Fruit fly (Drosophila melanogaster) whole organism, prepupa: ENCODE data around the gene GluRIID.

ENCODE experiments used
- CG10631 ChIP-seq: fragments of 200-800 bp; sonication (Bioruptor generic); optimal IDR thresholded peaks from 2 replicates; lab custom pipeline; 2016; ENCODE audit warnings: missing biosample characterization, missing genetic modification characterization
- CG11294 ChIP-seq: fragments of 200-800 bp; sonication (Bioruptor generic); IDR thresholded peaks from 2 replicates; pipeline ENCODE4 v1.3.6; 2022; ENCODE audit warnings: missing biosample characterization, missing genetic modification characterization
- CG11762 ChIP-seq: fragments of 200-800 bp; sonication (Bioruptor generic); optimal IDR thresholded peaks from 3 replicates; lab custom pipeline; 2016; ENCODE audit warnings: missing biosample characterization, missing genetic modification characterization; ENCODE audit not compliant: insufficient read depth
- CG16779 ChIP-seq: fragments of 200-800 bp; sonication (Bioruptor generic); optimal IDR thresholded peaks from 3 replicates; lab custom pipeline; 2017; ENCODE audit warnings: missing biosample characterization, mild to moderate bottlenecking, missing genetic modification characterization
- CG3032 ChIP-seq: fragments of 200-800 bp; optimal IDR thresholded peaks from 2 replicates; lab custom pipeline; 2019; ENCODE audit warnings: missing biosample characterization, mild to moderate bottlenecking, missing genetic modification characterization, moderate library complexity
- CG31627 ChIP-seq: fragments of 200-800 bp; sonication (Bioruptor generic); optimal IDR thresholded peaks from 3 replicates; lab custom pipeline; 2016; ENCODE audit warnings: missing biosample characterization, missing genetic modification characterization
- CG32006 ChIP-seq: fragments of 200-800 bp; sonication (Bioruptor generic); optimal IDR thresholded peaks from 3 replicates; lab custom pipeline; 2017; ENCODE audit warnings: missing biosample characterization, mild to moderate bottlenecking, missing genetic modification characterization
- CG34406 ChIP-seq: fragments of 200-800 bp; sonication (Bioruptor generic); optimal IDR thresholded peaks from 3 replicates; lab custom pipeline; 2016; ENCODE audit warnings: missing biosample characterization, missing genetic modification characterization
- CG3919 ChIP-seq: fragments of 200-800 bp; sonication (Bioruptor generic); optimal IDR thresholded peaks from 3 replicates; lab custom pipeline; 2016; ENCODE audit warnings: missing biosample characterization, missing genetic modification characterization
- CG4318 ChIP-seq: fragments of 200-800 bp; sonication (Bioruptor generic); optimal IDR thresholded peaks from 3 replicates; lab custom pipeline; 2017; ENCODE audit warnings: missing biosample characterization, mild to moderate bottlenecking, missing genetic modification characterization
- CG6792 ChIP-seq: fragments of 200-800 bp; sonication (Bioruptor generic); optimal IDR thresholded peaks from 3 replicates; lab custom pipeline; 2016; ENCODE audit warnings: missing biosample characterization, missing genetic modification characterization
- CG8119 ChIP-seq: fragments of 200-800 bp; sonication (Bioruptor generic); IDR thresholded peaks from 3 replicates; pipeline ENCODE4 v1.3.6; 2022; ENCODE audit warnings: missing biosample characterization, missing genetic modification characterization
- CG8632 ChIP-seq: fragments of 200-800 bp; sonication (Bioruptor generic); optimal IDR thresholded peaks from 3 replicates; lab custom pipeline; 2016; ENCODE audit warnings: missing biosample characterization, missing genetic modification characterization
- Eip78C ChIP-seq: fragments of 200-800 bp; sonication (Bioruptor generic); peaks from one replicate; lab custom pipeline; 2016; ENCODE audit warnings: missing biosample characterization, missing genetic modification characterization
- Ets21C ChIP-seq: fragments of 200-800 bp; sonication (Bioruptor generic); optimal IDR thresholded peaks from 3 replicates; lab custom pipeline; 2016; ENCODE audit warnings: missing biosample characterization, missing genetic modification characterization
- Hr38 ChIP-seq: sonication (Bioruptor generic); optimal IDR thresholded peaks from 2 replicates; lab custom pipeline; 2016; ENCODE audit warnings: missing biosample characterization, missing genetic modification characterization
- Hr4 ChIP-seq: fragments of 200-800 bp; sonication (Bioruptor generic); optimal IDR thresholded peaks from 3 replicates; lab custom pipeline; 2016; ENCODE audit warnings: missing biosample characterization, missing genetic modification characterization
- Lpt ChIP-seq: fragments of 200-800 bp; sonication (Bioruptor generic); optimal IDR thresholded peaks from 3 replicates; lab custom pipeline; 2016; ENCODE audit warnings: missing biosample characterization, missing genetic modification characterization
- Met ChIP-seq: fragments of 200-800 bp; sonication (Bioruptor generic); optimal IDR thresholded peaks from 3 replicates; lab custom pipeline; 2016; ENCODE audit warnings: missing biosample characterization, missing genetic modification characterization
- OdsH ChIP-seq: fragments of 200-800 bp; sonication (Bioruptor generic); optimal IDR thresholded peaks from 3 replicates; lab custom pipeline; 2016; ENCODE audit warnings: missing biosample characterization, missing genetic modification characterization
- Sox102F ChIP-seq: fragments of 200-800 bp; sonication (Bioruptor generic); optimal IDR thresholded peaks from 2 replicates; lab custom pipeline; 2016; ENCODE audit warnings: missing biosample characterization, mild to moderate bottlenecking, missing genetic modification characterization
- Sox14 ChIP-seq: fragments of 200-800 bp; sonication (Bioruptor generic); optimal IDR thresholded peaks from 3 replicates; lab custom pipeline; 2016; ENCODE audit warnings: missing biosample characterization, missing genetic modification characterization
- Sox15 ChIP-seq: fragments of 200-800 bp; sonication (Bioruptor generic); optimal IDR thresholded peaks from 3 replicates; lab custom pipeline; 2016; ENCODE audit warnings: missing biosample characterization, missing genetic modification characterization
- acj6 ChIP-seq: fragments of 200-800 bp; sonication (Bioruptor generic); optimal IDR thresholded peaks from 3 replicates; lab custom pipeline; 2016; ENCODE audit warnings: missing biosample characterization, missing genetic modification characterization
- cyc ChIP-seq: fragments of 200-800 bp; sonication (Bioruptor generic); optimal IDR thresholded peaks from 3 replicates; lab custom pipeline; 2016; ENCODE audit warnings: missing biosample characterization, missing genetic modification characterization
- fd59A ChIP-seq: fragments of 200-800 bp; sonication (Bioruptor generic); optimal IDR thresholded peaks from 2 replicates; lab custom pipeline; 2017; ENCODE audit warnings: missing biosample characterization, mild to moderate bottlenecking, missing genetic modification characterization, missing genetic modification reagents
- net ChIP-seq: fragments of 200-800 bp; sonication (Bioruptor generic); optimal IDR thresholded peaks from 3 replicates; lab custom pipeline; 2016; ENCODE audit warnings: missing biosample characterization, missing genetic modification characterization
- pdm3 ChIP-seq: fragments of 200-800 bp; sonication (Bioruptor generic); optimal IDR thresholded peaks from 3 replicates; lab custom pipeline; 2016; ENCODE audit warnings: missing biosample characterization, missing genetic modification characterization
- salr ChIP-seq, 2 experiments: fragments of 200-800 bp; sonication (Bioruptor generic); optimal IDR thresholded peaks; 3 replicates each; lab custom pipeline; 2016 to 2018; ENCODE audit warnings: missing biosample characterization in 2 of 2, missing genetic modification characterization in 2 of 2, mild to moderate bottlenecking in 1 of 2
- spab ChIP-seq: fragments of 200-800 bp; sonication (Bioruptor generic); optimal IDR thresholded peaks from 2 replicates; lab custom pipeline; 2017; ENCODE audit warnings: missing biosample characterization, mild to moderate bottlenecking, missing genetic modification characterization, missing genetic modification reagents
- ss ChIP-seq, 2 experiments: fragments of 200-800 bp; sonication (Bioruptor generic); optimal IDR thresholded peaks; 2 replicates in 1 of 2; 3 replicates in 1 of 2; lab custom pipeline; 2017 to 2018; ENCODE audit warnings: mild to moderate bottlenecking in 2 of 2, missing biosample characterization in 2 of 2, missing genetic modification characterization in 2 of 2, moderate library complexity in 1 of 2
- svp ChIP-seq: fragments of 200-800 bp; sonication (Bioruptor generic); peaks from one replicate; lab custom pipeline; 2016; ENCODE audit warnings: missing biosample characterization, missing genetic modification characterization
- topi ChIP-seq: fragments of 200-800 bp; sonication (Bioruptor generic); optimal IDR thresholded peaks from 3 replicates; lab custom pipeline; 2016; ENCODE audit warnings: missing biosample characterization, missing genetic modification characterization

GluRIID gene

dm6 chr3R:20626123-20626522, 26.1 kb downstream of the GluRIID start:
- TF ChIP-seq CG4318 (GFP tag; lab: Kevin White, UChicago) (no peak), CG11294 (no peak), ss (GFP tag; optimal IDR thresholded peaks at IDR 0.05; lab: Kevin White, UChicago) (no peak), net (GFP tag; lab: Kevin White, UChicago) (no peak), svp (GFP tag; lab: Kevin White, UChicago) (no peak), CG31627 (no peak), spab (no peak), CG6792 (GFP tag; lab: Kevin White, UChicago) (no peak), salr (GFP tag; optimal IDR thresholded peaks at IDR 0.05; lab: Kevin White, UChicago) (no peak), CG3919 (no peak), Met (GFP tag; lab: Kevin White, UChicago) (no peak), Ets21C (GFP tag; lab: Kevin White, UChicago) (no peak), CG16779 (no peak), Sox102F (GFP tag; lab: Kevin White, UChicago) (no peak)
- TF ChIP-seq, all 60 proteins: peak for 0

- TF ChIP-seq OdsH (no peak), CG11762 (no peak), CG34406 (GFP tag; lab: Kevin White, UChicago) (no peak), CG32006 (GFP tag; lab: Kevin White, UChicago) (no peak), Lpt (GFP tag; lab: Kevin White, UChicago) (no peak), CG3032 (tag; lab: Kevin White, UChicago) (no peak)
Measured at dm6 chr3R:20622297-20623168, 29.7 kb downstream of the GluRIID start.

DNA sequence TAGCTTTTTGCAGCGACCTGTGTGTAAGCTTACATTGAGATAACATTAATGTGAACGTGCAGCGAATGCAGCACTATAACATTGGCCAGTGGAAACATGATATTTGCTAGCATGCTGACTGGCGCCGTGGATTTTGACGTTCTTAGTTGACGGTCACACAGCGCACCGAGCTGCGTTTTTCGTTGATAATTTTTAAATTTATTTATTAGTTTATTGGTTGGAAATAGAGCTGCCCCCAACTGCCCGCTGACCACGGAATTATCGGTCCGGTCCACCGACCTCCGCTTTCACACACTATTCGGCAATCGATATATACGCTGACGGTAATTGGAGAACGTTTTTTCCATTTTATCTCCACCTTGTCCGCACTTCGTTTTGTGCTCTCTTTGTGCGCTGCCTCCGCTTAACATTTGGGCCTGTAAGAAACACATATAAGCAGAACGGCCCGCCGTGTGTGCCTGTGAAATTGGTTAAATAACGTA, 30.4 kb downstream of the GluRIID start, which contains the start of gene H:
H (plus strand) TSS at position 134 of the 482 bp plus-strand sequence.
- TF ChIP-seq Sox14 (GFP tag; lab: Kevin White, UChicago) (peak; percentile 8), CG10631 (no peak), fd59A (no peak), Hr38 (GFP tag; lab: Kevin White, UChicago) (no peak), acj6 (no peak), CG34406 (GFP tag; lab: Kevin White, UChicago) (no peak), salr (GFP tag; optimal IDR thresholded peaks at IDR 0.05; lab: Kevin White, UChicago) (no peak)
- TF ChIP-seq, all 60 proteins: peak for 1

- TF ChIP-seq pdm3 (GFP tag; lab: Kevin White, UChicago) = no peak
- no peak for TF ChIP-seq CG11762
- no peak for TF ChIP-seq Sox14 (GFP tag; lab: Kevin White, UChicago)
- no peak for TF ChIP-seq Sox15 (GFP tag; lab: Kevin White, UChicago)
- no peak for TF ChIP-seq CG4318 (GFP tag; lab: Kevin White, UChicago)
- no peak for TF ChIP-seq CG8119 (GFP tag; lab: Robert Waterston, UW)
- TF ChIP-seq Hr4 (GFP tag; lab: Kevin White, UChicago) = no peak
- no peak for TF ChIP-seq CG8632
- no peak for TF ChIP-seq topi
- no peak for TF ChIP-seq cyc (GFP tag; lab: Kevin White, UChicago)
- no peak for TF ChIP-seq salr (GFP tag; optimal IDR thresholded peaks at IDR 0.05; lab: Kevin White, UChicago)
Measured at dm6 chr3R:20618947-20619346, 33.3 kb downstream of the GluRIID start.

DNA sequence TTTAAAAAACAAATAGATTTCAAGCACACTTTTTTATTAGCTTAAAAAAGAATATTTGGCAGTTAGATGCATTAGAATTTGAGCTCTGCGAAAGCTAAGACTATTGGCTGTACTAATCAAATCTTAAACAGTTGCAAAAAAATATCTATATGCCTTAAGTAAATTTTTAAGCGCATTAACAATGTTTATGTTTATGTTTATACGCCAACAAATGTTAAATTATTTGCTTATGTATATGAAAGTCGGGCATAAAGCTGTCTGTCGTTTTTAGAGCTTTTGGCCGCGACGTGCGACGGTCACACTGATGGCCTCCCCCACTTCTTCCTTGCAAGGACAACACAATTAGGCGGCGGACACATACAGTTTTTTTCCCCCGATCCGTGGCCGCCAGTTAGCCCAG, 34.7 kb downstream of the GluRIID start, which contains the start of gene CG5466:
CG5466 (plus strand) TSS at position 301 of the 400 bp plus-strand sequence.
- TF ChIP-seq Eip78C (peak; percentile 22), Met (GFP tag; lab: Kevin White, UChicago) (no peak)
